Worm (Caenorhabditis elegans): Measurements from ENCODE around the gene B0001.2.

The B0001.2 gene

DNA sequence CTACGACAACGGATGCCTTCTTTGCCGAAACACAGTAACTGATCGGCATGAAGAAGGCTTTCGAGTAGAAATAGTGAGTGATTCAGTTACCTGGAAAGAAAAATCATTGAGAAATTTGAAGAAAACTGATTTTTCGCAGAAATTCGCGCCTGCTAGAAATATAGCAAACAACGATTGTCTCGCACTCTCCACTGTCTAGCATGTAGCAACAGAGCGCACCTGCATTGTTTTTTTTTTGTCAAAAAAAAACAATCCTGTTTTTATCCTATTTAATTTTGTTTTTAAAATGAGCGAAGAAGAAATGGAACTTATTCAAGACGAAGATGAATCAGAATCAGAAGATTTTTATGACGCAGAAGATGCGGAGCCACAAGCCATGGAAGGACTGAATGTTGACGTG lies 29.7 kb downstream of the B0001.2 start, which contains the start of the genes ddb-1 and M18.6 (continued):
- TF ChIP-seq pha-4 (GFP tag; IDR thresholded peaks at IDR 0.05): no peak
- peak; percentile 19 for TF ChIP-seq pha-4 (tag; optimal IDR thresholded peaks at IDR 0.05)
- peak; percentile 24 for TF ChIP-seq dpl-1 (GFP tag; optimal IDR thresholded peaks at IDR 0.05)
- no peak for TF ChIP-seq ZK337.2 (GFP tag; IDR thresholded peaks at IDR 0.05)
- no peak for TF ChIP-seq lin-29 (GFP tag; IDR thresholded peaks at IDR 0.05)
- peak; percentile 25 for TF ChIP-seq nhr-28 (tag; optimal IDR thresholded peaks at IDR 0.05)
- no peak for TF ChIP-seq F37D6.2 (tag; optimal IDR thresholded peaks at IDR 0.05)
- 0 out of 2 replicates have a peak, but pooled peaks have one; percentile 15 for TF ChIP-seq hmg-1.1 (GFP tag; IDR thresholded peaks at IDR 0.05)
- no peak for TF ChIP-seq nhr-237 (tag; optimal IDR thresholded peaks at IDR 0.05)
- peak; percentile 70 for TF ChIP-seq unc-130 (GFP tag; optimal IDR thresholded peaks at IDR 0.05)
- TF ChIP-seq snpc-1.2 (GFP tag; IDR thresholded peaks at IDR 0.05): no peak
- TF ChIP-seq nhr-41 (GFP tag; IDR thresholded peaks at IDR 0.05): no peak
- TF ChIP-seq lsy-2 (tag; optimal IDR thresholded peaks at IDR 0.05): peak in 1 of 2 experiments; percentile 56
- TF ChIP-seq lin-38 (GFP tag; IDR thresholded peaks at IDR 0.05): peak; percentile 93
- no peak for TF ChIP-seq Y75B8A.6 (GFP tag; IDR thresholded peaks at IDR 0.05)
- TF ChIP-seq spr-1 (tag; optimal IDR thresholded peaks at IDR 0.05): no peak
- TF ChIP-seq saeg-2 (GFP tag; IDR thresholded peaks at IDR 0.05): no peak

DNA sequence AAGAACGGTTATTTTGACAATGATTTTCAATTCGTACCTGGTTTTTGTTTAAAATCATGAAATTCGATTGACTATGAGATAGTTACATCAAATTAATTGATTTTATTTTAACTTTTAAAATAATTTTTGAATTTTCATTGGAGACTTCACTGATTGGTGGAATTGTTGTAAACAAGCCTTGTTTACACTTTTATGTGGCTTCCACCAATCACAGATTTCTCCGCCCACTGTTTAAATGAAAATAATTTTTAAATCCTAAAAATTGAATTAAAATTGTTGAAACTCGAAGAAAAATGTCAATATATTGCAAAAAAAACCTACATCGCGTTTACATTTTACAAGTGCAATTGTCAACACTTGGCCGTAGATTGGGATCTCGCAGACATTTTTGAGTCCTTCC lies 30.2 kb downstream of the B0001.2 start:
- TF ChIP-seq nhr-111 (GFP tag; optimal IDR thresholded peaks at IDR 0.05) (no peak), pha-4 (GFP tag; IDR thresholded peaks at IDR 0.05) (no peak), pha-4 (tag; optimal IDR thresholded peaks at IDR 0.05) (no peak), aha-1 (tag) (peak; percentile 79), Y5F2A.4 (GFP tag; optimal IDR thresholded peaks at IDR 0.05) (no peak)

DNA sequence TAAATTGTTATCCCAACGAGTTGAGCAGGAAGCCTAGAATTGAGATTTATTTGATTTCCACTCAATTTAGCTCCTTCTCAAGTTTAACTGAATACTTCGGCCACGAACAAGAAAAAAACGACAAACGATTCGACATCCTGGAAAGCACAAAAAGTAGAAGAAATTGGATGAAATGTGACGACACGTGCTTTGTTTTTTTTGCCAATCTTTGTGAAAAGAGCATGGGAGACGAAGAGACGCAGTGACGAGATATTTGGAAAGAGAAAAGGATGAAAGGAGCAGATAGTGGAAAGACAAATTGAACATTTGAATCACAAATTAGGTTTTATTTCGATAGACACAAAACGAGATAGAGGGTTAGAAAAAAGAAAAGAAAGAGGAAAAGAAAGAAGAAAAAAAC lies 36.3 kb downstream of the B0001.2 start:
- peak; percentile 6 for TF ChIP-seq rbr-2 (tag; optimal IDR thresholded peaks at IDR 0.05)
- no peak for TF ChIP-seq jun-1 (tag; optimal IDR thresholded peaks at IDR 0.05)
- TF ChIP-seq mep-1 (tag; optimal IDR thresholded peaks at IDR 0.05): peak; percentile 17
- TF ChIP-seq dve-1 (tag; optimal IDR thresholded peaks at IDR 0.05; ENCODE audit: insufficient read depth): no peak
- peak; percentile 29 for TF ChIP-seq ama-1 (optimal IDR thresholded peaks at IDR 0.05)
- TF ChIP-seq zfp-2 (tag; optimal IDR thresholded peaks at IDR 0.05): no peak
- TF ChIP-seq zfp-3 (GFP tag; conservative IDR thresholded peaks at IDR 0.05): no peak
- TF ChIP-seq fkh-10 (GFP tag; optimal IDR thresholded peaks at IDR 0.05): peak; percentile 50
- TF ChIP-seq daf-12 (tag; optimal IDR thresholded peaks at IDR 0.05): no peak
- TF ChIP-seq nhr-77 (tag; optimal IDR thresholded peaks at IDR 0.05): no peak
- no peak for TF ChIP-seq nhr-6 (tag; optimal IDR thresholded peaks at IDR 0.05)
- TF ChIP-seq mdl-1 (tag; optimal IDR thresholded peaks at IDR 0.05): peak in 1 of 2 experiments; percentile 24
- TF ChIP-seq hlh-30 (tag; optimal IDR thresholded peaks at IDR 0.05; ENCODE audit: insufficient read depth): peak; percentile 34
- peak in 1 of 2 experiments; percentile 32 for TF ChIP-seq lsy-2 (tag; optimal IDR thresholded peaks at IDR 0.05)
- TF ChIP-seq ces-1 (GFP tag; optimal IDR thresholded peaks at IDR 0.05): peak; percentile 28

DNA sequence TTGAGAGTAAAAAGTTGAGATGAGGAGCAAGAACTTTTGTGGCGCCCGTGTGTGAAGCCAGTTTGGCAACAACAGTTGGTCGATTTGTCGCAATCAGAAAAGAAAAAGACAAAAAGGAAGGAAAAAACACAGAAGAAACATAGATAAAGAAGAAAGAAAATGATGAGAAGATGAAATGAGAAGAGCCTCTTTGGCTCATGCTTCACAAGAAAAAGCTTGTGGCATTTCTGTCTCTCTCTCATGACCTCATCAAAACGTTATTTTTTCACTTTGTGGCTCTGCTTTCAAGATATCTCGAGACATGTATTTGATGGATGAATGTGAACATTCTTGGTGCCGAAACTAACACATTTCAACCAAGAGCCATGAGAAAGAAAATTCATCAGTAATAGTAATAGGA lies 37.7 kb downstream of the B0001.2 start:
- TF ChIP-seq nhr-102 (tag; optimal IDR thresholded peaks at IDR 0.05) (no peak), ztf-11 (tag; optimal IDR thresholded peaks at IDR 0.05) (no peak), Y48G9A.11 (GFP tag; IDR thresholded peaks at IDR 0.05) (no peak), set-16 (GFP tag; IDR thresholded peaks at IDR 0.05) (no peak), nhr-11 (tag; optimal IDR thresholded peaks at IDR 0.05) (no peak), lin-39 (tag; optimal IDR thresholded peaks at IDR 0.05) (no peak), hlh-11 (tag; optimal IDR thresholded peaks at IDR 0.05) (peak; percentile 42), nhr-76 (tag; optimal IDR thresholded peaks at IDR 0.05) (no peak), daf-16 (GFP tag; optimal IDR thresholded peaks at IDR 0.05) (peak in 1 of 2 experiments; percentile 21), daf-16 (tag; optimal IDR thresholded peaks at IDR 0.05) (no peak), ZK337.2 (GFP tag; IDR thresholded peaks at IDR 0.05) (no peak), dpl-1 (GFP tag; optimal IDR thresholded peaks at IDR 0.05) (no peak), ceh-28 (tag; optimal IDR thresholded peaks at IDR 0.05) (no peak), T26A8.4 (GFP tag; IDR thresholded peaks at IDR 0.05) (no peak), Y5F2A.4 (GFP tag; optimal IDR thresholded peaks at IDR 0.05) (no peak), unc-62 (GFP tag; optimal IDR thresholded peaks at IDR 0.05 in 1 of 2) (peak in 1 of 2 experiments; percentile 10), unc-62 (tag; optimal IDR thresholded peaks at IDR 0.05) (no peak), egl-43 (GFP tag; IDR thresholded peaks at IDR 0.05) (no peak), hlh-30 (tag; optimal IDR thresholded peaks at IDR 0.05; ENCODE audit: insufficient read depth) (peak; percentile 56)
